Worm (Caenorhabditis elegans): Measurements from ENCODE around the gene aat-4.

Gene aat-4

ce11 chrIV:6321667-6322066 lies 46.1 kb upstream of the aat-4 start, which contains the start of gene Y73B6BL.29 (continued):
- no peak for TF ChIP-seq jun-1 (tag; optimal IDR thresholded peaks at IDR 0.05)
- no peak for TF ChIP-seq skn-1 (tag; optimal IDR thresholded peaks at IDR 0.05)
- no peak for TF ChIP-seq nhr-11 (tag; optimal IDR thresholded peaks at IDR 0.05)
- TF ChIP-seq pha-4 (GFP tag; IDR thresholded peaks at IDR 0.05) = peak; percentile 78; the same call in 1 of the 2 replicates
- peak; percentile 14 for TF ChIP-seq pha-4 (tag; optimal IDR thresholded peaks at IDR 0.05)
- TF ChIP-seq F44E2.7 (GFP tag; IDR thresholded peaks at IDR 0.05) = no peak
- no peak for TF ChIP-seq ama-1 (optimal IDR thresholded peaks at IDR 0.05)
- TF ChIP-seq ZK546.5 (tag; optimal IDR thresholded peaks at IDR 0.05) = peak; percentile 43 to 51
- no peak for TF ChIP-seq pqm-1 (tag; optimal IDR thresholded peaks at IDR 0.05)
- no peak for TF ChIP-seq snpc-4 (tag; optimal IDR thresholded peaks at IDR 0.05)
- TF ChIP-seq tag-97 (GFP tag; IDR thresholded peaks at IDR 0.05) = 0 out of 2 replicates have a peak, but pooled peaks have one; percentile 62
- TF ChIP-seq dpl-1 (GFP tag; optimal IDR thresholded peaks at IDR 0.05) = peak; percentile 99
- TF ChIP-seq dmd-6 (GFP tag; IDR thresholded peaks at IDR 0.05) = peak; percentile 78
- TF ChIP-seq Y75B8A.6 (GFP tag; IDR thresholded peaks at IDR 0.05) = no peak
- TF ChIP-seq cey-2 (tag; optimal IDR thresholded peaks at IDR 0.05; ENCODE audit: borderline replicate concordance, insufficient read depth) = no peak
- peak; percentile 51 for TF ChIP-seq mxl-3 (GFP tag; optimal IDR thresholded peaks at IDR 0.05)
- TF ChIP-seq lim-7 (GFP tag; IDR thresholded peaks at IDR 0.05) = no peak
- TF ChIP-seq unc-62 (GFP tag; optimal IDR thresholded peaks at IDR 0.05 in 1 of 2) = no peak
- TF ChIP-seq unc-62 (tag; optimal IDR thresholded peaks at IDR 0.05) = no peak
- no peak for TF ChIP-seq Y105C5A.15 (GFP tag; IDR thresholded peaks at IDR 0.05)
- peak; percentile 39 to 68 for TF ChIP-seq daf-16 (GFP tag; optimal IDR thresholded peaks at IDR 0.05)
- peak; percentile 45 for TF ChIP-seq daf-16 (tag; optimal IDR thresholded peaks at IDR 0.05)
- TF ChIP-seq nhr-6 (tag; optimal IDR thresholded peaks at IDR 0.05) = peak; percentile 96
- TF ChIP-seq arid-1 (GFP tag; conservative IDR thresholded peaks at IDR 0.05) = peak; percentile 72
- peak; percentile 42 for TF ChIP-seq nhr-48 (tag; optimal IDR thresholded peaks at IDR 0.05)
- peak; percentile 100 for TF ChIP-seq mes-2 (tag; optimal IDR thresholded peaks at IDR 0.05; ENCODE audit: poor library complexity, severe bottlenecking)
- TF ChIP-seq spr-3 (GFP tag; optimal IDR thresholded peaks at IDR 0.05) = no peak
- TF ChIP-seq F49E8.2 (tag; optimal IDR thresholded peaks at IDR 0.05; ENCODE audit: borderline replicate concordance) = peak; percentile 81
- no peak for TF ChIP-seq nhr-77 (tag; optimal IDR thresholded peaks at IDR 0.05)
- no peak for TF ChIP-seq attf-4 (tag; optimal IDR thresholded peaks at IDR 0.05)
- TF ChIP-seq nhr-41 (GFP tag; IDR thresholded peaks at IDR 0.05) = no peak
- peak; percentile 76 for TF ChIP-seq F37D6.2 (tag; optimal IDR thresholded peaks at IDR 0.05)
- TF ChIP-seq nhr-25 (tag; optimal IDR thresholded peaks at IDR 0.05; ENCODE audit: borderline replicate concordance, insufficient read depth) = no peak
- TF ChIP-seq nhr-10 (tag; optimal IDR thresholded peaks at IDR 0.05) = no peak
- TF ChIP-seq R02D3.7 (tag; optimal IDR thresholded peaks at IDR 0.05) = no peak
- 0 out of 2 replicates have a peak, but pooled peaks have one; percentile 22 for TF ChIP-seq vab-7 (GFP tag; IDR thresholded peaks at IDR 0.05)
- TF ChIP-seq Y5F2A.4 (GFP tag; optimal IDR thresholded peaks at IDR 0.05) = no peak
- TF ChIP-seq lin-1 (GFP tag; IDR thresholded peaks at IDR 0.05) = peak; percentile 29; the same call in 1 of the 2 replicates
- TF ChIP-seq mep-1 (tag; optimal IDR thresholded peaks at IDR 0.05) = peak; percentile 88
- TF ChIP-seq lin-15B (tag; optimal IDR thresholded peaks at IDR 0.05) = no peak
- no peak for TF ChIP-seq ceh-62 (tag; optimal IDR thresholded peaks at IDR 0.05)
- TF ChIP-seq lin-29 (GFP tag; IDR thresholded peaks at IDR 0.05) = no peak
- TF ChIP-seq lin-39 (tag; optimal IDR thresholded peaks at IDR 0.05) = no peak
- TF ChIP-seq saeg-2 (GFP tag; IDR thresholded peaks at IDR 0.05) = no peak
- TF ChIP-seq ctbp-1 (GFP tag; IDR thresholded peaks at IDR 0.05) = peak; percentile 51; the same call in 1 of the 2 replicates
- peak in 1 of 2 experiments; percentile 44 for TF ChIP-seq mdl-1 (tag; optimal IDR thresholded peaks at IDR 0.05)
- peak; percentile 71 for TF ChIP-seq hlh-11 (tag; optimal IDR thresholded peaks at IDR 0.05)
- TF ChIP-seq madf-5 (GFP tag; IDR thresholded peaks at IDR 0.05) = no peak
- TF ChIP-seq mxl-2 (GFP tag; conservative IDR thresholded peaks at IDR 0.05) = no peak
- no peak for TF ChIP-seq zag-1 (tag; optimal IDR thresholded peaks at IDR 0.05)
- TF ChIP-seq hif-1 (tag; optimal IDR thresholded peaks at IDR 0.05) = peak in 1 of 2 experiments; percentile 96
- peak; percentile 77 for TF ChIP-seq T26A8.4 (GFP tag; IDR thresholded peaks at IDR 0.05)

Measured in whole organism, L4 larva.